Worm (Caenorhabditis elegans) whole organism, mixed stage, embryonic: ENCODE data around the gene C36A4.10.

Source experiments
- M03D4.4 ChIP-seq: sonication (generic microtip); optimal IDR thresholded peaks from 2 replicates; lab custom pipeline; 2017; ENCODE audit warnings: mild to moderate bottlenecking, missing genetic modification characterization, missing compliant biosample characterization
- bed-3 ChIP-seq: fragments of 200-800 bp; sonication (Bioruptor generic); optimal IDR thresholded peaks from 3 replicates; lab custom pipeline; 2018; ENCODE audit warnings: mild to moderate bottlenecking, missing genetic modification characterization, moderate library complexity, missing compliant biosample characterization
- blmp-1 ChIP-seq: fragments of 150-350 bp; optimal IDR thresholded peaks from 2 replicates; lab custom pipeline; 2014; ENCODE audit warnings: missing biosample characterization, missing genetic modification characterization
- ceh-39 ChIP-seq: fragments of 150-350 bp; optimal IDR thresholded peaks from 2 replicates; lab custom pipeline; 2014; ENCODE audit warnings: missing biosample characterization, missing genetic modification characterization
- ceh-43 ChIP-seq: fragments of 200-800 bp; sonication (Bioruptor generic); optimal IDR thresholded peaks from 2 replicates; lab custom pipeline; 2018; ENCODE audit warnings: mild to moderate bottlenecking, missing genetic modification characterization, moderate library complexity, missing compliant biosample characterization
- ceh-83 ChIP-seq: fragments of 200-800 bp; sonication (Bioruptor generic); optimal IDR thresholded peaks from 2 replicates; lab custom pipeline; 2018; ENCODE audit warnings: mild to moderate bottlenecking, missing genetic modification characterization, missing compliant biosample characterization
- ces-1 ChIP-seq: fragments of 150-350 bp; optimal IDR thresholded peaks from 2 replicates; lab custom pipeline; 2014; ENCODE audit warnings: missing biosample characterization, missing genetic modification reagents, missing genetic modification characterization
- cnd-1 ChIP-seq: fragments of 200-800 bp; sonication (Bioruptor generic); optimal IDR thresholded peaks from 2 replicates; lab custom pipeline; 2018; ENCODE audit warnings: mild to moderate bottlenecking, missing genetic modification characterization, missing compliant biosample characterization
- drap-1 ChIP-seq: fragments of 200-800 bp; sonication (Bioruptor generic); optimal IDR thresholded peaks from 3 replicates; lab custom pipeline; 2018; ENCODE audit warnings: mild to moderate bottlenecking, missing genetic modification characterization, missing compliant biosample characterization
- elt-1 ChIP-seq: sonication (generic microtip); optimal IDR thresholded peaks from 2 replicates; lab custom pipeline; 2017; ENCODE audit warnings: missing genetic modification characterization, mild to moderate bottlenecking, missing compliant biosample characterization, antibody characterized with exemption, moderate library complexity, borderline replicate concordance; ENCODE audit not compliant: insufficient read depth
- elt-3 ChIP-seq: fragments of 150-350 bp; optimal IDR thresholded peaks from 2 replicates; lab custom pipeline; 2014; ENCODE audit warnings: missing biosample characterization, missing genetic modification characterization
- flh-1 ChIP-seq: fragments of 200-800 bp; sonication (Bioruptor generic); optimal IDR thresholded peaks from 2 replicates; lab custom pipeline; 2018; ENCODE audit warnings: mild to moderate bottlenecking, missing genetic modification characterization, moderate library complexity, missing compliant biosample characterization
- ham-2 ChIP-seq: fragments of 200-800 bp; sonication (Bioruptor generic); optimal IDR thresholded peaks from 2 replicates; lab custom pipeline; 2018; ENCODE audit warnings: mild to moderate bottlenecking, missing genetic modification characterization, missing compliant biosample characterization
- hlh-1 ChIP-seq: fragments of 150-350 bp; optimal IDR thresholded peaks from 2 replicates; lab custom pipeline; 2014; ENCODE audit warnings: missing biosample characterization, missing genetic modification reagents, missing genetic modification characterization
- lin-13 ChIP-seq: fragments of 150-350 bp; optimal IDR thresholded peaks from 2 replicates; lab custom pipeline; 2014; ENCODE audit warnings: missing biosample characterization, missing genetic modification characterization
- lin-32 ChIP-seq: fragments of 200-800 bp; sonication (Bioruptor generic); optimal IDR thresholded peaks from 2 replicates; lab custom pipeline; 2018; ENCODE audit warnings: mild to moderate bottlenecking, missing genetic modification characterization, missing compliant biosample characterization
- lsy-2 ChIP-seq: fragments of 150-350 bp; optimal IDR thresholded peaks from 2 replicates; lab custom pipeline; 2014; ENCODE audit warnings: missing biosample characterization, missing genetic modification characterization
- mab-5 ChIP-seq: fragments of 150-350 bp; optimal IDR thresholded peaks from 2 replicates; lab custom pipeline; 2014; ENCODE audit warnings: missing biosample characterization, missing genetic modification characterization
- mep-1 ChIP-seq: fragments of 150-350 bp; optimal IDR thresholded peaks from 2 replicates; lab custom pipeline; 2017; ENCODE audit warnings: missing biosample characterization, missing genetic modification reagents, missing genetic modification characterization, inconsistent platforms
- mls-2 ChIP-seq: sonication (generic microtip); optimal IDR thresholded peaks from 2 replicates; lab custom pipeline; 2016; ENCODE audit warnings: mild to moderate bottlenecking, missing genetic modification characterization, moderate library complexity, missing compliant biosample characterization
- nhr-12 ChIP-seq: fragments of 150-350 bp; optimal IDR thresholded peaks from 2 replicates; lab custom pipeline; 2014; ENCODE audit warnings: missing biosample characterization, missing genetic modification characterization
- nhr-2 ChIP-seq: fragments of 150-350 bp; optimal IDR thresholded peaks from 2 replicates; lab custom pipeline; 2014; ENCODE audit warnings: missing biosample characterization, missing genetic modification characterization
- nhr-237 ChIP-seq: fragments of 150-350 bp; optimal IDR thresholded peaks from 2 replicates; lab custom pipeline; 2014; ENCODE audit warnings: missing biosample characterization, missing genetic modification characterization
- nhr-28 ChIP-seq: fragments of 150-350 bp; optimal IDR thresholded peaks from 2 replicates; lab custom pipeline; 2014; ENCODE audit warnings: missing biosample characterization, missing genetic modification characterization
- nhr-76 ChIP-seq: sonication (generic microtip); optimal IDR thresholded peaks from 2 replicates; lab custom pipeline; 2017; ENCODE audit warnings: missing biosample characterization, missing genetic modification characterization
- pha-4 ChIP-seq: fragments of 150-350 bp; optimal IDR thresholded peaks from 2 replicates; lab custom pipeline; 2018; ENCODE audit warnings: missing biosample characterization, missing genetic modification reagents, missing genetic modification characterization
- sem-2 ChIP-seq: fragments of 200-800 bp; sonication (Bioruptor generic); optimal IDR thresholded peaks from 2 replicates; lab custom pipeline; 2018; ENCODE audit warnings: mild to moderate bottlenecking, missing genetic modification characterization, missing compliant biosample characterization
- snpc-4 ChIP-seq: fragments of 150-350 bp; optimal IDR thresholded peaks from 2 replicates; lab custom pipeline; 2014; ENCODE audit warnings: missing biosample characterization, missing genetic modification characterization
- sptf-1 ChIP-seq: sonication (generic microtip); optimal IDR thresholded peaks from 2 replicates; lab custom pipeline; 2017; ENCODE audit warnings: mild to moderate bottlenecking, missing genetic modification characterization, moderate library complexity, missing compliant biosample characterization
- tbx-8 ChIP-seq: fragments of 200-800 bp; sonication (Bioruptor generic); optimal IDR thresholded peaks from 2 replicates; lab custom pipeline; 2018; ENCODE audit warnings: mild to moderate bottlenecking, missing genetic modification characterization, moderate library complexity, missing compliant biosample characterization
- unc-120 ChIP-seq: sonication (generic microtip); optimal IDR thresholded peaks from 2 replicates; lab custom pipeline; 2017; ENCODE audit warnings: missing genetic modification characterization, missing compliant biosample characterization; ENCODE audit not compliant: poor library complexity, severe bottlenecking
- unc-39 ChIP-seq: fragments of 150-350 bp; optimal IDR thresholded peaks from 2 replicates; lab custom pipeline; 2014; ENCODE audit warnings: missing biosample characterization, missing genetic modification characterization
- unc-62 ChIP-seq: fragments of 150-350 bp; optimal IDR thresholded peaks from 2 replicates; lab custom pipeline; 2014; ENCODE audit warnings: missing biosample characterization, missing genetic modification reagents, missing genetic modification characterization
- zip-8 ChIP-seq: fragments of 150-350 bp; optimal IDR thresholded peaks from 2 replicates; lab custom pipeline; 2014; ENCODE audit warnings: missing biosample characterization, missing genetic modification characterization
- ztf-11 ChIP-seq: fragments of 150-350 bp; optimal IDR thresholded peaks from 2 replicates; lab custom pipeline; 2014; ENCODE audit warnings: missing biosample characterization, missing genetic modification characterization

The C36A4.10 gene

DNA sequence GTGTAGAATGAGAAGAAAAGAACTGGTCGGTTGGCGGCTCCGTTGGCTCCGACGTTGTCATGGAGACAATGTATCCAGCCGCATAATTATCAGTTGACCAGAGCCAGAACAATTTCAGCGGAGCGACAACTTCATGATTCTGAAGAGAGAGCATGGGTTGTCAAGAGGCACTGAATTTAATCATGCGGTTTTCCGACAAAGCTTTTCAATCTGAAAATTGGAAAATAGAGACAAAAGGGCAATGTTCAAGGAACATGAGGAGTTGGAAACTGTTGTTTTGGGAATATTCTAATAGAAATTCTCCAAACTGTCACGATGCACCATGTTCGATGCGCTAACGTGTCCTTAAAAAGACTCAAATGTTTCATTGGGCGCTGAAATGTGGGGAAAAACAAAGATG lies 26.9 kb downstream of the C36A4.10 start, which contains the start of gene xbx-5:
xbx-5 (minus strand) TSS at position 56 of the 400 bp plus-strand sequence.
- no peak for TF ChIP-seq flh-1 (GFP tag; lab: Kevin White, UChicago)
- no peak for TF ChIP-seq nhr-12 (tag; lab: Kevin White, UChicago)
- no peak for TF ChIP-seq sptf-1
- no peak for TF ChIP-seq snpc-4 (tag; lab: Kevin White, UChicago)
- no peak for TF ChIP-seq bed-3 (GFP tag; lab: Kevin White, UChicago)
- no peak for TF ChIP-seq lsy-2
- TF ChIP-seq hlh-1: no peak
- TF ChIP-seq unc-39 (tag; lab: Kevin White, UChicago): no peak
- no peak for TF ChIP-seq lin-32 (GFP tag; lab: Kevin White, UChicago)
- no peak for TF ChIP-seq nhr-28
- TF ChIP-seq tbx-8 (GFP tag; lab: Kevin White, UChicago): no peak
- TF ChIP-seq ces-1: no peak
- TF ChIP-seq nhr-76 (tag; lab: Kevin White, UChicago): no peak
- no peak for TF ChIP-seq ztf-11 (tag; lab: Kevin White, UChicago)
- no peak for TF ChIP-seq pha-4 (tag; lab: Kevin White, UChicago)
- no peak for TF ChIP-seq zip-8 (tag; lab: Kevin White, UChicago)
- no peak for TF ChIP-seq ceh-83 (GFP tag; lab: Kevin White, UChicago)
- TF ChIP-seq mls-2: no peak

DNA sequence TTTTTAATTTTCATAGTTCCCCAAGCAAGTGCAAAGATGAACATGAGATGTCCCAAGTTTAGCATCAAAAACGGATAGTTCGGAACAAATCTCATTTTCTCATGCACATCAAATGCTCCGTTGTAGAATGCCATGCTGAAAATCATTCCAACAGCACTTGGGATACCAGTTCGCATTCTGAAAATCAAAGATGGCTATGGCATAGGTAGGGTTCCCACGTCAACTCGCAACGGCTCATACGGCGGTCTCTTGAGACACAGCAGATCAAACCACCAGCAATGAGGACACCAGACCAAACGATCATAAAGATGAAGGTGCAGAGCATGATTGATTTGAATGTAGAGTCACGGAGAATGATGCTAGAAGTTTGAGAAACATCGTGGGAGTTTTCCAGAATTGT lies 28.2 kb downstream of the C36A4.10 start:
- TF ChIP-seq ceh-39 (tag; lab: Kevin White, UChicago) (no peak), mep-1 (no peak)

DNA sequence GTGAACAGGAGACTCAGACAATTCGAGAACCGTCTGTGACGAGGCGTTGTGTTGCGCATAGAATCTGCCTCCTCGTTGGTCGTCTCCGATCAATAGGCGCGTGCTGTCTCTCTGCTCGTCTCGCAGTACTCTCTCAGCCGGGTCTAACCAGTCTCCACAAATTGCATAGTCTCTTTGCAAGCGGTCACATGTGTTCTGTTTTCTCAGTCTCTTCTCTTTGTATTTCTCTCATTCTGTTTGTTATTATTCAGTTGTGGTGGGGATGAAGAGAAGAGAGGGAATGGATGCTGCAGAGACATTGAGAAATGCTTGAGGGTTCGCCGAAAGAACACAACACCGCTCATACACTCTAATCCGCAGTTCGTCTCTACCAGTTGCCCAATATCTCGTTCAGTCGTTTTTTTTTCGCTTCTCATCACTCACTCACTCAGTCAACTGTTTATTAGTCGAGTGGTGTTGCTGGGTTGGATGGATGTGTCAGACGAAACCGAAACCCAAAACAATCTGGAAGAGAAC lies 29.8 kb downstream of the C36A4.10 start:
- TF ChIP-seq pha-4 (tag; lab: Kevin White, UChicago) (peak; percentile 93), ceh-39 (tag; lab: Kevin White, UChicago) (peak; percentile 57), mab-5 (tag; lab: Kevin White, UChicago) (no peak), sem-2 (GFP tag; lab: Kevin White, UChicago) (no peak), nhr-12 (tag; lab: Kevin White, UChicago) (peak; percentile 51), nhr-2 (peak; percentile 65), hlh-1 (peak; percentile 93), lin-13 (tag; lab: Kevin White, UChicago) (peak; percentile 39), bed-3 (GFP tag; lab: Kevin White, UChicago) (no peak), unc-39 (tag; lab: Kevin White, UChicago) (no peak), elt-3 (peak; percentile 50), drap-1 (GFP tag; lab: Kevin White, UChicago) (peak; percentile 70), nhr-76 (tag; lab: Kevin White, UChicago) (no peak), ztf-11 (tag; lab: Kevin White, UChicago) (peak; percentile 65), mls-2 (peak; percentile 76), lsy-2 (peak; percentile 86), blmp-1 (peak; percentile 29), unc-62 (GFP tag; lab: Kevin White, UChicago) (peak; percentile 88), flh-1 (GFP tag; lab: Kevin White, UChicago) (no peak), nhr-237 (tag; lab: Kevin White, UChicago) (peak; percentile 95), unc-120 (tag; lab: Kevin White, UChicago) (peak; percentile 72), sptf-1 (peak; percentile 80), ces-1 (peak; percentile 97), M03D4.4 (tag; lab: Kevin White, UChicago) (peak; percentile 40), snpc-4 (tag; lab: Kevin White, UChicago) (no peak), zip-8 (tag; lab: Kevin White, UChicago) (peak; percentile 33), lin-32 (GFP tag; lab: Kevin White, UChicago) (peak; percentile 1), nhr-28 (peak; percentile 45), ham-2 (GFP tag; lab: Kevin White, UChicago) (peak; percentile 86), tbx-8 (GFP tag; lab: Kevin White, UChicago) (no peak), mep-1 (peak; percentile 66), cnd-1 (tag; lab: Kevin White, UChicago) (peak; percentile 67), ceh-43 (GFP tag; lab: Kevin White, UChicago) (no peak), ceh-83 (GFP tag; lab: Kevin White, UChicago) (no peak), elt-1 (tag; lab: Kevin White, UChicago) (no peak)
